Fruit fly (Drosophila melanogaster): ENCODE data around the gene SdhD.

The SdhD gene

dm6 chr3R:23725711-23726349, 34.6 kb downstream of the SdhD start (continued):
- no peak for TF ChIP-seq Stat92E (GFP tag; optimal IDR thresholded peaks at IDR 0.05)
- no peak for TF ChIP-seq pan (optimal IDR thresholded peaks at IDR 0.05)
- no peak for TF ChIP-seq pan (GFP tag; optimal IDR thresholded peaks at IDR 0.05 in 1 of 2, IDR thresholded peaks at IDR 0.05 in 1 of 2)
- no peak for TF ChIP-seq kay (GFP tag; optimal IDR thresholded peaks at IDR 0.05)
- no peak for TF ChIP-seq Abd-B (GFP tag; optimal IDR thresholded peaks at IDR 0.05)
- TF ChIP-seq Vsx1 (GFP tag; optimal IDR thresholded peaks at IDR 0.05): no peak
- TF ChIP-seq CG1647 (GFP tag; optimal IDR thresholded peaks at IDR 0.05): no peak
- no peak for TF ChIP-seq zfh1 (GFP tag; IDR thresholded peaks at IDR 0.05)
- no peak for TF ChIP-seq CG1529 (GFP tag; optimal IDR thresholded peaks at IDR 0.05)
- no peak for TF ChIP-seq CG11696 (GFP tag; IDR thresholded peaks at IDR 0.05)
- no peak for TF ChIP-seq HmgD (GFP tag; optimal IDR thresholded peaks at IDR 0.05)
- no peak for TF ChIP-seq CG18476 (GFP tag; optimal IDR thresholded peaks at IDR 0.05)
- TF ChIP-seq CG5180 (GFP tag; optimal IDR thresholded peaks at IDR 0.05): peak; percentile 36
- no peak for TF ChIP-seq gfzf (GFP tag; optimal IDR thresholded peaks at IDR 0.05)
- no peak for TF ChIP-seq CTCF (GFP tag; optimal IDR thresholded peaks at IDR 0.05)
- TF ChIP-seq danr (GFP tag; IDR thresholded peaks at IDR 0.05): no peak
- peak; percentile 39 for TF ChIP-seq ATbp (GFP tag; optimal IDR thresholded peaks at IDR 0.05)
- TF ChIP-seq dan (GFP tag; IDR thresholded peaks at IDR 0.05): no peak
- peak; percentile 52 for TF ChIP-seq CG12071 (GFP tag; optimal IDR thresholded peaks at IDR 0.05)
- TF ChIP-seq CG12104 (GFP tag; optimal IDR thresholded peaks at IDR 0.05): peak; percentile 14
- TF ChIP-seq HLH3B (GFP tag; IDR thresholded peaks at IDR 0.05): 0 out of 2 replicates have a peak, but pooled peaks have one; percentile 21
- TF ChIP-seq shn (GFP tag; optimal IDR thresholded peaks at IDR 0.05): no peak
- TF ChIP-seq CG9609 (GFP tag; optimal IDR thresholded peaks at IDR 0.05): no peak
- TF ChIP-seq Awh (GFP tag; IDR thresholded peaks at IDR 0.05): no peak
- no peak for TF ChIP-seq Dad (GFP tag; optimal IDR thresholded peaks at IDR 0.05)
- TF ChIP-seq CG14014 (GFP tag; IDR thresholded peaks at IDR 0.05): no peak
- TF ChIP-seq CG6654 (GFP tag; optimal IDR thresholded peaks at IDR 0.05): no peak
- peak; percentile 60 for TF ChIP-seq Fer1 (GFP tag; optimal IDR thresholded peaks at IDR 0.05)
- TF ChIP-seq CG30403 (GFP tag; optimal IDR thresholded peaks at IDR 0.05): no peak
- no peak for TF ChIP-seq Fer2 (tag; optimal IDR thresholded peaks at IDR 0.05)
- no peak for TF ChIP-seq btn (GFP tag; optimal IDR thresholded peaks at IDR 0.05)
- peak; percentile 33 for TF ChIP-seq CG2120 (GFP tag; optimal IDR thresholded peaks at IDR 0.05)
- TF ChIP-seq CG16779 (GFP tag; IDR thresholded peaks at IDR 0.05): no peak
- no peak for TF ChIP-seq jigr1 (GFP tag; IDR thresholded peaks at IDR 0.05)
- no peak for TF ChIP-seq CG10267 (tag; optimal IDR thresholded peaks at IDR 0.05)
- no peak for TF ChIP-seq CG6791 (GFP tag; IDR thresholded peaks at IDR 0.05; ENCODE audit: partially characterized antibody)
- no peak for TF ChIP-seq gce (GFP tag; IDR thresholded peaks at IDR 0.05)
- peak; percentile 45 for TF ChIP-seq Asciz (GFP tag; optimal IDR thresholded peaks at IDR 0.05)
- no peak for TF ChIP-seq slbo (GFP tag; IDR thresholded peaks at IDR 0.05)
- no peak for TF ChIP-seq twi (tag; optimal IDR thresholded peaks at IDR 0.05)
- no peak for TF ChIP-seq repo (GFP tag; optimal IDR thresholded peaks at IDR 0.05)
- no peak for TF ChIP-seq Meics (GFP tag; optimal IDR thresholded peaks at IDR 0.05)
- TF ChIP-seq nerfin-2 (GFP tag; IDR thresholded peaks at IDR 0.05; ENCODE audit: partially characterized antibody): no peak
- TF ChIP-seq fd102C (GFP tag; optimal IDR thresholded peaks at IDR 0.05): no peak
- TF ChIP-seq Hr39 (optimal IDR thresholded peaks at IDR 0.05): no peak
- TF ChIP-seq ftz-f1 (GFP tag; optimal IDR thresholded peaks at IDR 0.05): peak; percentile 71
- no peak for TF ChIP-seq CG14965 (GFP tag; optimal IDR thresholded peaks at IDR 0.05; ENCODE audit: borderline replicate concordance)
- no peak for TF ChIP-seq Taf1 (GFP tag; IDR thresholded peaks at IDR 0.05)
- TF ChIP-seq dati (GFP tag; IDR thresholded peaks at IDR 0.05): no peak
- no peak for TF ChIP-seq CG17385 (GFP tag; optimal IDR thresholded peaks at IDR 0.05)
- peak; percentile 19; the same call in 1 of the 2 replicates for TF ChIP-seq CG42726 (GFP tag; IDR thresholded peaks at IDR 0.05; ENCODE audit: partially characterized antibody)
- no peak for TF ChIP-seq CG2129 (GFP tag; IDR thresholded peaks at IDR 0.05; ENCODE audit: partially characterized antibody)

Measured in whole organism, embryonic.